Worm (Caenorhabditis elegans) whole organism, mixed stage, embryonic: Measurements from ENCODE around the gene ZK809.9.

Experiments
- M03D4.4 ChIP-seq: sonication (generic microtip); optimal IDR thresholded peaks from 2 replicates; lab custom pipeline; 2017; ENCODE audit warnings: mild to moderate bottlenecking, missing genetic modification characterization, missing compliant biosample characterization
- ceh-39 ChIP-seq: fragments of 150-350 bp; optimal IDR thresholded peaks from 2 replicates; lab custom pipeline; 2014; ENCODE audit warnings: missing biosample characterization, missing genetic modification characterization
- ceh-83 ChIP-seq: fragments of 200-800 bp; sonication (Bioruptor generic); optimal IDR thresholded peaks from 2 replicates; lab custom pipeline; 2018; ENCODE audit warnings: mild to moderate bottlenecking, missing genetic modification characterization, missing compliant biosample characterization
- ces-1 ChIP-seq: fragments of 150-350 bp; optimal IDR thresholded peaks from 2 replicates; lab custom pipeline; 2014; ENCODE audit warnings: missing biosample characterization, missing genetic modification reagents, missing genetic modification characterization
- drap-1 ChIP-seq: fragments of 200-800 bp; sonication (Bioruptor generic); optimal IDR thresholded peaks from 3 replicates; lab custom pipeline; 2018; ENCODE audit warnings: mild to moderate bottlenecking, missing genetic modification characterization, missing compliant biosample characterization
- elt-1 ChIP-seq: sonication (generic microtip); optimal IDR thresholded peaks from 2 replicates; lab custom pipeline; 2017; ENCODE audit warnings: missing genetic modification characterization, mild to moderate bottlenecking, missing compliant biosample characterization, antibody characterized with exemption, moderate library complexity, borderline replicate concordance; ENCODE audit not compliant: insufficient read depth
- elt-3 ChIP-seq: fragments of 150-350 bp; optimal IDR thresholded peaks from 2 replicates; lab custom pipeline; 2014; ENCODE audit warnings: missing biosample characterization, missing genetic modification characterization
- flh-1 ChIP-seq: fragments of 200-800 bp; sonication (Bioruptor generic); optimal IDR thresholded peaks from 2 replicates; lab custom pipeline; 2018; ENCODE audit warnings: mild to moderate bottlenecking, missing genetic modification characterization, moderate library complexity, missing compliant biosample characterization
- hlh-1 ChIP-seq: fragments of 150-350 bp; optimal IDR thresholded peaks from 2 replicates; lab custom pipeline; 2014; ENCODE audit warnings: missing biosample characterization, missing genetic modification reagents, missing genetic modification characterization
- lin-32 ChIP-seq: fragments of 200-800 bp; sonication (Bioruptor generic); optimal IDR thresholded peaks from 2 replicates; lab custom pipeline; 2018; ENCODE audit warnings: mild to moderate bottlenecking, missing genetic modification characterization, missing compliant biosample characterization
- lsy-2 ChIP-seq: fragments of 150-350 bp; optimal IDR thresholded peaks from 2 replicates; lab custom pipeline; 2014; ENCODE audit warnings: missing biosample characterization, missing genetic modification characterization
- mab-5 ChIP-seq: fragments of 150-350 bp; optimal IDR thresholded peaks from 2 replicates; lab custom pipeline; 2014; ENCODE audit warnings: missing biosample characterization, missing genetic modification characterization
- mep-1 ChIP-seq: fragments of 150-350 bp; optimal IDR thresholded peaks from 2 replicates; lab custom pipeline; 2017; ENCODE audit warnings: missing biosample characterization, missing genetic modification reagents, missing genetic modification characterization, inconsistent platforms
- mls-2 ChIP-seq: sonication (generic microtip); optimal IDR thresholded peaks from 2 replicates; lab custom pipeline; 2016; ENCODE audit warnings: mild to moderate bottlenecking, missing genetic modification characterization, moderate library complexity, missing compliant biosample characterization
- nhr-12 ChIP-seq: fragments of 150-350 bp; optimal IDR thresholded peaks from 2 replicates; lab custom pipeline; 2014; ENCODE audit warnings: missing biosample characterization, missing genetic modification characterization
- nhr-2 ChIP-seq: fragments of 150-350 bp; optimal IDR thresholded peaks from 2 replicates; lab custom pipeline; 2014; ENCODE audit warnings: missing biosample characterization, missing genetic modification characterization
- nhr-237 ChIP-seq: fragments of 150-350 bp; optimal IDR thresholded peaks from 2 replicates; lab custom pipeline; 2014; ENCODE audit warnings: missing biosample characterization, missing genetic modification characterization
- nhr-28 ChIP-seq: fragments of 150-350 bp; optimal IDR thresholded peaks from 2 replicates; lab custom pipeline; 2014; ENCODE audit warnings: missing biosample characterization, missing genetic modification characterization
- nhr-76 ChIP-seq: sonication (generic microtip); optimal IDR thresholded peaks from 2 replicates; lab custom pipeline; 2017; ENCODE audit warnings: missing biosample characterization, missing genetic modification characterization
- sem-2 ChIP-seq: fragments of 200-800 bp; sonication (Bioruptor generic); optimal IDR thresholded peaks from 2 replicates; lab custom pipeline; 2018; ENCODE audit warnings: mild to moderate bottlenecking, missing genetic modification characterization, missing compliant biosample characterization
- snpc-4 ChIP-seq: fragments of 150-350 bp; optimal IDR thresholded peaks from 2 replicates; lab custom pipeline; 2014; ENCODE audit warnings: missing biosample characterization, missing genetic modification characterization
- sptf-1 ChIP-seq: sonication (generic microtip); optimal IDR thresholded peaks from 2 replicates; lab custom pipeline; 2017; ENCODE audit warnings: mild to moderate bottlenecking, missing genetic modification characterization, moderate library complexity, missing compliant biosample characterization
- tbx-8 ChIP-seq: fragments of 200-800 bp; sonication (Bioruptor generic); optimal IDR thresholded peaks from 2 replicates; lab custom pipeline; 2018; ENCODE audit warnings: mild to moderate bottlenecking, missing genetic modification characterization, moderate library complexity, missing compliant biosample characterization
- unc-120 ChIP-seq: sonication (generic microtip); optimal IDR thresholded peaks from 2 replicates; lab custom pipeline; 2017; ENCODE audit warnings: missing genetic modification characterization, missing compliant biosample characterization; ENCODE audit not compliant: poor library complexity, severe bottlenecking
- unc-39 ChIP-seq: fragments of 150-350 bp; optimal IDR thresholded peaks from 2 replicates; lab custom pipeline; 2014; ENCODE audit warnings: missing biosample characterization, missing genetic modification characterization
- unc-62 ChIP-seq: fragments of 150-350 bp; optimal IDR thresholded peaks from 2 replicates; lab custom pipeline; 2014; ENCODE audit warnings: missing biosample characterization, missing genetic modification reagents, missing genetic modification characterization
- zip-8 ChIP-seq: fragments of 150-350 bp; optimal IDR thresholded peaks from 2 replicates; lab custom pipeline; 2014; ENCODE audit warnings: missing biosample characterization, missing genetic modification characterization
- ztf-11 ChIP-seq: fragments of 150-350 bp; optimal IDR thresholded peaks from 2 replicates; lab custom pipeline; 2014; ENCODE audit warnings: missing biosample characterization, missing genetic modification characterization

ZK809.9 gene

DNA sequence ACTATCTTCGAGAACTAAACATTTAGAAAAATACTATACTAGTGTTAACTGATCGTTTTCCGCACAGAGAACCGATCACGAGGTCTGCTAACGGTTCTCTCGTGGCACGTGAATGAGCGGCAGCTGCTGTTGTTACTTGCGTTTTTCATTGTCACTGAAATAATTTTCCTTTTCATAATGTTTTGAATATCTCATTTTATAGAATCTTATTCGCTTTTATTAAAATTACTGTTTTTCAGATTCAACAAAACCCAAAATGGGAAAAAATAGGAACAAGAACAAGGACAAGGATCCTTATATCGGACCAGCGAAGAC lies 28.7 kb upstream of the ZK809.9 start, which contains the start of gene F58B3.6:
F58B3.6 (plus strand) TSS at position 240 of the 315 bp plus-strand sequence.
- TF ChIP-seq M03D4.4 (tag; lab: Kevin White, UChicago) (no peak), ztf-11 (no peak), nhr-28 (tag; lab: Kevin White, UChicago) (no peak), drap-1 (GFP tag; lab: Kevin White, UChicago) (no peak), nhr-12 (tag; lab: Kevin White, UChicago) (no peak)

DNA sequence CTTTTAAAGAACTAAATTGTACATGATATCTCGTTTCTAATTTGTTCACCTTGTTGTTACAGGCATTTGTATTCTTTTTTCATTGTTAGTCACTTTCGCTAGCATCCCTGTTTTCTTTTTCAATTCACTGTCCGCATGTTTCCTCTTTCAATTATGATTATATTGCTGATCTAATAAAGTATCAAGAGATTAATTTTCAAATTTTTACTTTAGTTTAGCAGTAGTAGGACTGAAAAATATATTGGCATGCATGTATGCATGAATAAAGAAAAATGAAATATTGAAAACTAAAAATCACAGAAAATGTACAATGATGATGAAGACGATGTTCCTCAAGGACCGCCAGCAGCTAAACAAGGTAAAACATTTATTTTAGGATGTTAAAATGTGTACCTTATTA lies 27.1 kb upstream of the ZK809.9 start, which contains the start of gene rbm-17:
rbm-17 (plus strand) TSS at position 301 of the 400 bp plus-strand sequence.
- TF ChIP-seq lin-32 (no peak), nhr-237 (tag; lab: Kevin White, UChicago) (no peak), lsy-2 (no peak), ceh-83 (GFP tag; lab: Kevin White, UChicago) (no peak), ceh-39 (tag; lab: Kevin White, UChicago) (no peak)

DNA sequence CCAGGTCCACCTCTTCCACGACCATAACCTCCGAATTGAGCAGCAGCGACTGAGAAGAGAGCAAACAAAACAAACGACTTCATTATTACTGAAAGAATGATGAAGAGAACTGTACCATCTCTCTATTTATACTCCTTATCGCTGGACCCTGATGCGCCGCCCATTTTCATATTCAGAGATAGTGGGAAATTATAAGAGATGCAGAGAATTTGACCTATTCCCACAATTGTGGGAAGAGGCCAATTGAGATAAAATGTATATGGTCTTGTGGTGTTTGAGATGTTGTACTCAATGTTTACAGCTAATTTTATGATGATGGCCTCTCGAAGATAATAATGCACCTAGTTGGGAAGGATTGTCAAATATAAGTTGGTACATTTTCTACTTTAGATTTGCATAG lies 24.2 kb upstream of the ZK809.9 start, which contains the start of gene ttr-50:
ttr-50 (minus strand) TSS at position 101 of the 400 bp plus-strand sequence.
- TF ChIP-seq unc-120 (tag; lab: Kevin White, UChicago), result no peak
- TF ChIP-seq ceh-83 (GFP tag; lab: Kevin White, UChicago), result no peak
- TF ChIP-seq mep-1 (tag; lab: Kevin White, UChicago), result no peak
- TF ChIP-seq elt-3 (tag; lab: Kevin White, UChicago), result no peak
- no peak for TF ChIP-seq drap-1 (GFP tag; lab: Kevin White, UChicago)
- no peak for TF ChIP-seq unc-39 (tag; lab: Kevin White, UChicago)

DNA sequence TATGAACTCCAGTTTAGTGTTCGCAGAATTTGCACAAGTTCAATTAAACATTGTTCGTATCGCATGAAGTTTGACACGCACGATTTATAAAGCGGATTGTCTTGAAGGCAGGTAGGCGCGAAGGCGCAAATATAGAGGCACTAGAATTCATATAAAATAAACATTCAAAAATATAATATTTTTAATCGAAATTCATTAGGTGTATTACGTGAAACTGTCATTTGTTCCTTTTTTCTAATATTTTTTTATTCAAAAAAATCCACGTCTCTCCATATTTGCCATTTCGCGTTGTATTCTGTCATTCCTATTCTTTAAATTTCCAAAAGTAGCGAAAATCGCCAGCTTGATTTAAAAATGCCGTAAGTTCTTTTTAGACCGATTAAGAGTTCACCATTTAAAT lies 23.3 kb upstream of the ZK809.9 start, which contains the start of gene ZK809.1:
ZK809.1 (plus strand) TSS at position 301 of the 400 bp plus-strand sequence.
- TF ChIP-seq mab-5 (no peak), lin-32 (no peak), tbx-8 (GFP tag; lab: Kevin White, UChicago) (no peak), nhr-2 (no peak), nhr-76 (tag; lab: Kevin White, UChicago) (no peak), sem-2 (GFP tag; lab: Kevin White, UChicago) (no peak), ceh-39 (tag; lab: Kevin White, UChicago) (no peak), nhr-28 (tag; lab: Kevin White, UChicago) (no peak), zip-8 (no peak), nhr-237 (tag; lab: Kevin White, UChicago) (no peak), flh-1 (GFP tag; lab: Kevin White, UChicago) (no peak), elt-1 (no peak)
- TF ChIP-seq, all 35 proteins: peak for 0

DNA sequence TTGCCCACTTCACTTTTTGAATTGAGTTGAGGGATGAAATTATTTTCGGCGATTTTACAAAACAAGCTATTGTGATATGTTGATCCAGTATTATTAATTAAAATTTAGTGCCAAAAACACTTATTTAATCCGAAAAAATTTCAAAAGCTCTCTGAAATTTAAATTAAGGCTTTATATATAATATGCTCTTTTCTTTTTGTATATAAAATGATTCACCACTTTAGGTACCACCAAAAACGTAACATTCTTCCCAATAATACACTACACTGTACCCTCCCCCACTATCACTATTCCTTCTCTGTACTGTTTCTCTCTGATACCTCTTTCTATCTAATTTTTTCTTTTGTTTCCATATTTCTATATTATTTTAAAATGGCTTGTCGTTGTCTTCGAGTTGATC lies 21.3 kb upstream of the ZK809.9 start, which contains the start of gene prx-2:
prx-2 (plus strand) TSS at position 301 of the 400 bp plus-strand sequence.
- TF ChIP-seq ztf-11 (no peak), drap-1 (GFP tag; lab: Kevin White, UChicago) (no peak), flh-1 (GFP tag; lab: Kevin White, UChicago) (no peak), mls-2 (tag; lab: Kevin White, UChicago) (no peak), unc-120 (tag; lab: Kevin White, UChicago) (no peak), elt-3 (tag; lab: Kevin White, UChicago) (no peak), nhr-2 (no peak), sem-2 (GFP tag; lab: Kevin White, UChicago) (no peak), unc-62 (GFP tag; lab: Kevin White, UChicago) (no peak), hlh-1 (tag; lab: Kevin White, UChicago) (no peak), ces-1 (GFP tag; lab: Kevin White, UChicago) (no peak), elt-1 (no peak), snpc-4 (no peak), nhr-237 (tag; lab: Kevin White, UChicago) (no peak), sptf-1 (tag; lab: Kevin White, UChicago) (no peak), lsy-2 (no peak), lin-32 (no peak), zip-8 (no peak)

DNA sequence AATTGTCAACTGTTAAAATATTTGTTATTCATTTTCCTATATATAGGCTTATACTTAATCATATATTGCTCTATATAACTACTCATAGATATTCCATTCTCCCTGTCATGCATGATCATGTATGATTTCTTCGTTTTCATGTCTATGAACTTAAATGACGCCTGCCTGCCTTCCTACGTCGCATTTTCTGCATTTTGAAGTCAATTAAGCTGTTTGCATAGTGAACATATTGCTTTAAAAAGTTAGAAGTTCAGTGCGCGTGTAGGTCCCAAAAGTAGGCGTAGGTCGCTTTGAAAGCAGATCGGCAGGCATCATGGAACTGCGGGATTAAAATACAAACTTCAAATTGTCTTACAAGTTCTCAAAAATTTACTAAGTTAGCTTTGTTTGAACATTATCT lies 20.4 kb upstream of the ZK809.9 start:
- TF ChIP-seq drap-1 (GFP tag; lab: Kevin White, UChicago) (no peak), mls-2 (tag; lab: Kevin White, UChicago) (no peak), nhr-2 (no peak), nhr-76 (tag; lab: Kevin White, UChicago) (no peak), ces-1 (GFP tag; lab: Kevin White, UChicago) (no peak), nhr-237 (tag; lab: Kevin White, UChicago) (no peak)
